Fruit fly (Drosophila melanogaster) whole organism, embryonic: ENCODE measurements around the gene nolo.

ENCODE experiments used
- Abd-B ChIP-seq: fragments of 200-800 bp; sonication (Bioruptor generic); optimal IDR thresholded peaks from 2 replicates; lab custom pipeline; 2018; ENCODE audit warnings: missing biosample characterization, mild to moderate bottlenecking, missing genetic modification characterization, moderate library complexity
- Ada2b ChIP-seq: fragments of 200-800 bp; sonication (Bioruptor generic); IDR thresholded peaks from 2 replicates; pipeline ENCODE4 v1.3.6; 2022; ENCODE audit warnings: missing biosample characterization, missing genetic modification characterization
- CG11247 ChIP-seq: fragments of 200-800 bp; sonication (Bioruptor generic); IDR thresholded peaks from 2 replicates; pipeline ENCODE4 v1.3.6; 2022; ENCODE audit warnings: missing biosample characterization, missing genetic modification characterization
- CG11723 ChIP-seq: fragments of 200-800 bp; sonication (Bioruptor generic); optimal IDR thresholded peaks from 2 replicates; lab custom pipeline; 2017; ENCODE audit warnings: missing biosample characterization, mild to moderate bottlenecking, missing genetic modification characterization
- CG12236 ChIP-seq: fragments of 200-800 bp; sonication (Bioruptor generic); optimal IDR thresholded peaks from 2 replicates; lab custom pipeline; 2016; ENCODE audit warnings: missing biosample characterization, missing genetic modification characterization
- CG1792 ChIP-seq: fragments of 200-800 bp; sonication (Bioruptor generic); optimal IDR thresholded peaks from 2 replicates; lab custom pipeline; 2016; ENCODE audit warnings: missing biosample characterization, missing genetic modification characterization
- CG30020 ChIP-seq: fragments of 200-800 bp; optimal IDR thresholded peaks from 2 replicates; lab custom pipeline; 2019; ENCODE audit warnings: missing biosample characterization, mild to moderate bottlenecking, missing genetic modification characterization, moderate library complexity
- CG31224 ChIP-seq: fragments of 200-800 bp; sonication (Bioruptor generic); IDR thresholded peaks from 2 replicates; pipeline ENCODE4 v1.3.6; 2022; ENCODE audit warnings: missing biosample characterization, missing genetic modification characterization
- CG3407 ChIP-seq: fragments of 200-800 bp; sonication (Bioruptor generic); optimal IDR thresholded peaks from 2 replicates; lab custom pipeline; 2018; ENCODE audit warnings: missing biosample characterization, mild to moderate bottlenecking, missing genetic modification characterization
- CG3847 ChIP-seq: fragments of 200-800 bp; sonication (Bioruptor generic); IDR thresholded peaks from 2 replicates; pipeline ENCODE4 v1.3.6; 2022; ENCODE audit warnings: missing biosample characterization, missing genetic modification characterization
- CG4282 ChIP-seq: fragments of 200-800 bp; sonication (Bioruptor generic); optimal IDR thresholded peaks from 2 replicates; lab custom pipeline; 2016; ENCODE audit warnings: missing biosample characterization, missing genetic modification characterization
- CG4404 ChIP-seq: fragments of 200-800 bp; sonication (Bioruptor generic); IDR thresholded peaks from 2 replicates; pipeline ENCODE4 v1.3.6; 2022; ENCODE audit warnings: missing biosample characterization, missing genetic modification characterization
- CG4424 ChIP-seq: fragments of 200-800 bp; sonication (Bioruptor generic); optimal IDR thresholded peaks from 3 replicates; lab custom pipeline; 2016; ENCODE audit warnings: missing biosample characterization, missing genetic modification characterization
- CG7271 ChIP-seq: fragments of 200-800 bp; sonication (Bioruptor generic); optimal IDR thresholded peaks from 2 replicates; lab custom pipeline; 2018; ENCODE audit warnings: missing biosample characterization, mild to moderate bottlenecking, missing genetic modification characterization, moderate library complexity
- CG7556 ChIP-seq: fragments of 200-800 bp; sonication (Bioruptor generic); optimal IDR thresholded peaks from 2 replicates; lab custom pipeline; 2017; ENCODE audit warnings: missing biosample characterization, mild to moderate bottlenecking, missing genetic modification characterization
- CG8388 ChIP-seq: fragments of 200-800 bp; sonication (Bioruptor generic); optimal IDR thresholded peaks from 2 replicates; lab custom pipeline; 2019; ENCODE audit warnings: missing biosample characterization, mild to moderate bottlenecking, missing genetic modification characterization, moderate library complexity
- CG8765 ChIP-seq: fragments of 200-800 bp; sonication (Bioruptor generic); IDR thresholded peaks from 2 replicates; pipeline ENCODE4 v1.3.6; 2022; ENCODE audit warnings: missing biosample characterization, missing genetic modification characterization
- CTCF ChIP-seq: fragments of 200-800 bp; sonication (Bioruptor generic); optimal IDR thresholded peaks from 2 replicates; lab custom pipeline; 2017; ENCODE audit warnings: missing biosample characterization, mild to moderate bottlenecking, missing genetic modification characterization, moderate library complexity
- Chrac-16 ChIP-seq: fragments of 200-800 bp; sonication (Bioruptor generic); optimal IDR thresholded peaks from 3 replicates; lab custom pipeline; 2016; ENCODE audit warnings: missing biosample characterization, missing genetic modification characterization
- Dip3 ChIP-seq: fragments of 200-800 bp; sonication (Bioruptor generic); optimal IDR thresholded peaks from 3 replicates; lab custom pipeline; 2016; ENCODE audit warnings: missing biosample characterization, missing genetic modification characterization
- E2f1 ChIP-seq: fragments of 200-800 bp; sonication (Bioruptor generic); IDR thresholded peaks from 2 replicates; pipeline ENCODE4 v1.3.6; 2022; ENCODE audit warnings: missing biosample characterization, missing genetic modification characterization
- Fer2 ChIP-seq: fragments of 200-800 bp; sonication (Bioruptor generic); optimal IDR thresholded peaks from 2 replicates; lab custom pipeline; 2018; ENCODE audit warnings: missing biosample characterization, mild to moderate bottlenecking, missing genetic modification characterization, moderate library complexity
- HLH4C ChIP-seq: fragments of 200-800 bp; sonication (Bioruptor generic); IDR thresholded peaks from 3 replicates; pipeline ENCODE4 v1.3.6; 2022; ENCODE audit warnings: missing biosample characterization, missing genetic modification characterization; ENCODE audit not compliant: partially characterized antibody
- HmgD ChIP-seq: fragments of 200-800 bp; sonication (Bioruptor generic); optimal IDR thresholded peaks from 3 replicates; lab custom pipeline; 2016; ENCODE audit warnings: missing biosample characterization, missing genetic modification characterization
- Hr51 ChIP-seq, 2 experiments: fragments of 200-800 bp; sonication (Bioruptor generic); optimal IDR thresholded peaks; 2 replicates in 1 of 2; 3 replicates in 1 of 2; lab custom pipeline; 2016 to 2018; ENCODE audit warnings: missing biosample characterization in 2 of 2, missing genetic modification characterization in 2 of 2, mild to moderate bottlenecking in 1 of 2, moderate library complexity in 1 of 2
- Hr78 ChIP-seq, 2 experiments: fragments of 200-800 bp in 1 of 2; fragments of >200 bp in 1 of 2; sonication (Bioruptor generic) in 1 of 2; optimal IDR thresholded peaks; 2 replicates each; lab custom pipeline; 2017 to 2019; ENCODE audit warnings: missing biosample characterization in 2 of 2, missing genetic modification characterization in 2 of 2, mild to moderate bottlenecking in 1 of 2, moderate library complexity in 1 of 2
- Kr ChIP-seq: fragments of 200-800 bp; sonication (Bioruptor generic); optimal IDR thresholded peaks from 2 replicates; lab custom pipeline; 2017; ENCODE audit warnings: missing biosample characterization, mild to moderate bottlenecking, missing genetic modification characterization
- Lim3 ChIP-seq: fragments of 200-800 bp; sonication (Bioruptor generic); IDR thresholded peaks from 2 replicates; pipeline ENCODE4 v1.3.6; 2022; ENCODE audit warnings: missing biosample characterization, missing genetic modification characterization
- Max ChIP-seq: fragments of 200-800 bp; sonication (Bioruptor generic); optimal IDR thresholded peaks from 2 replicates; lab custom pipeline; 2016; ENCODE audit warnings: missing biosample characterization, mild to moderate bottlenecking, missing genetic modification characterization
- Myb ChIP-seq: fragments of 200-800 bp; sonication (Bioruptor generic); optimal IDR thresholded peaks from 2 replicates; lab custom pipeline; 2016; ENCODE audit warnings: missing biosample characterization, missing genetic modification characterization
- Oaz ChIP-seq: fragments of 200-800 bp; sonication (Bioruptor generic); IDR thresholded peaks from 2 replicates; pipeline ENCODE4 v1.3.6; 2022; ENCODE audit warnings: missing biosample characterization, missing genetic modification characterization
- Oli ChIP-seq: fragments of 200-800 bp; sonication (Bioruptor generic); optimal IDR thresholded peaks from 2 replicates; lab custom pipeline; 2018; ENCODE audit warnings: missing biosample characterization, mild to moderate bottlenecking, missing genetic modification characterization, moderate library complexity
- Optix ChIP-seq: fragments of 200-800 bp; sonication (Bioruptor generic); IDR thresholded peaks from 3 replicates; pipeline ENCODE4 v1.3.6; 2022; ENCODE audit warnings: missing biosample characterization, missing genetic modification characterization
- Poxn ChIP-seq: fragments of 200-800 bp; sonication (Bioruptor generic); IDR thresholded peaks from 2 replicates; pipeline ENCODE4 v1.3.6; 2022; ENCODE audit warnings: missing biosample characterization, missing genetic modification characterization
- Sox100B ChIP-seq: fragments of 200-800 bp; sonication (Bioruptor generic); optimal IDR thresholded peaks from 3 replicates; lab custom pipeline; 2018; ENCODE audit warnings: missing biosample characterization, mild to moderate bottlenecking, missing genetic modification characterization
- Stat92E ChIP-seq, 3 experiments: fragments of >200 bp in 2 of 3; fragments of 200-800 bp in 1 of 3; sonication (Bioruptor generic) in 1 of 3; optimal IDR thresholded peaks; 2 replicates each; lab custom pipeline; 2017 to 2019; ENCODE audit warnings: missing biosample characterization in 3 of 3, missing genetic modification characterization in 3 of 3, mild to moderate bottlenecking in 1 of 3, moderate library complexity in 1 of 3
- ara ChIP-seq: fragments of 200-800 bp; sonication (Bioruptor generic); IDR thresholded peaks from 2 replicates; pipeline ENCODE4 v1.3.6; 2022; ENCODE audit warnings: missing biosample characterization, missing genetic modification characterization
- bab2 ChIP-seq: fragments of 200-800 bp; sonication (Bioruptor generic); optimal IDR thresholded peaks from 2 replicates; lab custom pipeline; 2016; ENCODE audit warnings: missing biosample characterization, missing genetic modification characterization
- chinmo ChIP-seq: fragments of 200-800 bp; sonication (Bioruptor generic); IDR thresholded peaks from 4 replicates; pipeline ENCODE4 v1.3.6; 2022; ENCODE audit warnings: missing biosample characterization, missing genetic modification characterization; ENCODE audit not compliant: partially characterized antibody
- ewg ChIP-seq: fragments of 200-800 bp; sonication (Bioruptor generic); optimal IDR thresholded peaks from 3 replicates; lab custom pipeline; 2017; ENCODE audit warnings: mild to moderate bottlenecking, missing biosample characterization, missing genetic modification reagents, missing genetic modification characterization
- ftz-f1 ChIP-seq: fragments of 200-800 bp; sonication (Bioruptor generic); optimal IDR thresholded peaks from 2 replicates; lab custom pipeline; 2016; ENCODE audit warnings: missing biosample characterization, missing genetic modification characterization
- lilli ChIP-seq: fragments of 200-800 bp; sonication (Bioruptor generic); optimal IDR thresholded peaks from 3 replicates; lab custom pipeline; 2016; ENCODE audit warnings: missing biosample characterization, missing genetic modification characterization
- maf-S ChIP-seq: fragments of 200-800 bp; sonication (Bioruptor generic); optimal IDR thresholded peaks from 2 replicates; lab custom pipeline; 2016; ENCODE audit warnings: missing biosample characterization, missing genetic modification characterization
- mirr ChIP-seq: fragments of 200-800 bp; sonication (Bioruptor generic); optimal IDR thresholded peaks from 3 replicates; lab custom pipeline; 2018; ENCODE audit warnings: missing biosample characterization, mild to moderate bottlenecking, missing genetic modification characterization
- pan ChIP-seq, 4 experiments: fragments of >200 bp in 3 of 4; fragments of 200-800 bp in 1 of 4; sonication (Bioruptor generic) in 1 of 4; optimal IDR thresholded peaks in 3 of 4; IDR thresholded peaks in 1 of 4; 2 replicates each; pipeline versions ENCODE4 v1.3.6 to Lab custom; 2017 to 2022; ENCODE audit warnings: missing biosample characterization in 2 of 4, missing genetic modification characterization in 2 of 4, mixed read lengths in 1 of 4
- pfk ChIP-seq: fragments of 200-800 bp; sonication (Bioruptor generic); optimal IDR thresholded peaks from 2 replicates; lab custom pipeline; 2018; ENCODE audit warnings: missing biosample characterization, mild to moderate bottlenecking, missing genetic modification characterization, moderate library complexity
- toy ChIP-seq: fragments of 200-800 bp; sonication (Bioruptor generic); IDR thresholded peaks from 2 replicates; pipeline ENCODE4 v1.3.6; 2022; ENCODE audit warnings: missing biosample characterization, missing genetic modification characterization
- vvl ChIP-seq: fragments of 200-800 bp; sonication (Bioruptor generic); IDR thresholded peaks from 2 replicates; pipeline ENCODE4 v1.3.6; 2022; ENCODE audit warnings: missing biosample characterization, missing genetic modification characterization

Gene nolo

dm6 chr2L:21681322-21682268 is 2.3 kb upstream of the nolo start, which contains the start of gene eEF2 (continued):
- TF ChIP-seq CG1792 (GFP tag; lab: Kevin White, UChicago) (peak; percentile 18), maf-S (GFP tag; lab: Kevin White, UChicago) (peak; percentile 73), CG12236 (GFP tag; lab: Kevin White, UChicago) (peak; percentile 64), Kr (GFP tag; lab: Kevin White, UChicago) (no peak), HLH4C (GFP tag; lab: Robert Waterston, UW) (peak; percentile 87), pan (optimal IDR thresholded peaks at IDR 0.05; lab: Kevin White, UChicago) (no peak), pan (GFP tag; optimal IDR thresholded peaks at IDR 0.05 in 1 of 2, IDR thresholded peaks at IDR 0.05 in 1 of 2) (peak in 1 of 2 experiments; percentile 62), CG4404 (GFP tag; lab: Robert Waterston, UW) (no peak), Ada2b (peak; percentile 44; the same call in 1 of the 2 replicates), Oaz (GFP tag; lab: Robert Waterston, UW) (peak; percentile 55; the same call in 1 of the 2 replicates), Max (GFP tag; lab: Kevin White, UChicago) (peak; percentile 63), Chrac-16 (peak; percentile 35), Dip3 (GFP tag; lab: Kevin White, UChicago) (peak; percentile 61), ara (GFP tag; lab: Robert Waterston, UW) (no peak), ftz-f1 (peak; percentile 30), HmgD (GFP tag; lab: Kevin White, UChicago) (peak; percentile 72), pfk (GFP tag; lab: Kevin White, UChicago) (peak; percentile 71), Hr78 (GFP tag; optimal IDR thresholded peaks at IDR 0.05; lab: Kevin White, UChicago) (peak in 1 of 2 experiments; percentile 28), Abd-B (GFP tag; lab: Kevin White, UChicago) (no peak), CG11723 (GFP tag; lab: Kevin White, UChicago) (peak; percentile 73), CG3847 (peak; percentile 82), Oli (tag; lab: Kevin White, UChicago) (peak; percentile 60), chinmo (GFP tag; lab: Robert Waterston, UW) (peak; percentile 95), ewg (GFP tag; lab: Kevin White, UChicago) (peak; percentile 50), CG7271 (tag; lab: Kevin White, UChicago) (peak; percentile 78), Fer2 (peak; percentile 64), CTCF (GFP tag; lab: Kevin White, UChicago) (peak; percentile 49), CG4424 (GFP tag; lab: Kevin White, UChicago) (peak; percentile 6), mirr (GFP tag; lab: Kevin White, UChicago) (peak; percentile 89), Lim3 (GFP tag; lab: Robert Waterston, UW) (no peak), CG8388 (GFP tag; lab: Kevin White, UChicago) (peak; percentile 61), Stat92E (GFP tag; optimal IDR thresholded peaks at IDR 0.05; lab: Kevin White, UChicago) (peak in 1 of 3 experiments; percentile 75), CG4282 (GFP tag; lab: Kevin White, UChicago) (peak; percentile 59), vvl (GFP tag; lab: Robert Waterston, UW) (peak; percentile 85; the same call in 1 of the 2 replicates), CG8765 (GFP tag; lab: Robert Waterston, UW) (no peak), Optix (GFP tag; lab: Robert Waterston, UW) (no peak; the same call in 2 of the 3 replicates), CG3407 (GFP tag; lab: Kevin White, UChicago) (peak; percentile 54), Poxn (GFP tag; lab: Robert Waterston, UW) (no peak), CG11247 (GFP tag; lab: Robert Waterston, UW) (no peak; the same call in 1 of the 2 replicates), E2f1 (GFP tag; lab: Robert Waterston, UW) (no peak), toy (GFP tag; lab: Robert Waterston, UW) (peak; percentile 47; the same call in 1 of the 2 replicates), bab2 (peak; percentile 62), Hr51 (GFP tag; optimal IDR thresholded peaks at IDR 0.05; lab: Kevin White, UChicago) (peak; percentile 72 to 82), lilli (GFP tag; lab: Kevin White, UChicago) (peak; percentile 76), CG31224 (GFP tag; lab: Robert Waterston, UW) (peak; percentile 57), Myb (GFP tag; lab: Kevin White, UChicago) (peak; percentile 61), Sox100B (peak; percentile 76), CG7556 (GFP tag; lab: Kevin White, UChicago) (peak; percentile 29), CG30020 (tag; lab: Kevin White, UChicago) (peak; percentile 80)
